Worm (Caenorhabditis elegans) whole organism, L3 larva: ENCODE data around the gene Y67A10A.2.
A peak's percentile ranks its signal among the peaks of the same experiment; 100 is the strongest.
"Not testable (repeated sequence)": the region's sequence is repeated elsewhere in the genome, so short reads cannot be mapped to it uniquely, and the experiment has no call there.

Experiments used
- R02D3.7 ChIP-seq: fragments of 150-350 bp; optimal IDR thresholded peaks from 2 replicates; lab custom pipeline; 2014; ENCODE audit warnings: missing biosample characterization, missing genetic modification characterization
- aly-2 ChIP-seq: fragments of 150-350 bp; optimal IDR thresholded peaks from 2 replicates; lab custom pipeline; 2014; ENCODE audit warnings: missing biosample characterization, missing genetic modification characterization
- ama-1 ChIP-seq: fragments of 150-350 bp; optimal IDR thresholded peaks from 2 replicates; lab custom pipeline; 2018
- ceh-28 ChIP-seq: fragments of 150-350 bp; optimal IDR thresholded peaks from 2 replicates; lab custom pipeline; 2014; ENCODE audit warnings: missing biosample characterization, missing genetic modification reagents, missing genetic modification characterization
- ceh-82 ChIP-seq: fragments of 150-350 bp; optimal IDR thresholded peaks from 2 replicates; lab custom pipeline; 2014; ENCODE audit warnings: missing biosample characterization, missing genetic modification characterization
- ceh-9 ChIP-seq: sonication (generic microtip); optimal IDR thresholded peaks from 2 replicates; lab custom pipeline; 2018; ENCODE audit warnings: missing biosample characterization, missing genetic modification characterization
- egl-5 ChIP-seq: fragments of 150-350 bp; optimal IDR thresholded peaks from 2 replicates; lab custom pipeline; 2017; ENCODE audit warnings: missing biosample characterization, missing genetic modification reagents, missing genetic modification characterization, inconsistent platforms
- elt-1 ChIP-seq: fragments of 150-350 bp; optimal IDR thresholded peaks from 2 replicates; lab custom pipeline; 2014; ENCODE audit warnings: missing biosample characterization, missing genetic modification characterization
- eor-1 ChIP-seq, 2 experiments: fragments of 150-350 bp; optimal IDR thresholded peaks; 2 replicates each; lab custom pipeline; 2014 to 2018; ENCODE audit warnings: missing biosample characterization in 2 of 2, missing genetic modification characterization in 2 of 2
- fkh-10 ChIP-seq: sonication (generic microtip); optimal IDR thresholded peaks from 2 replicates; lab custom pipeline; 2017; ENCODE audit warnings: missing biosample characterization, missing genetic modification reagents, missing genetic modification characterization
- fkh-2 ChIP-seq: fragments of 150-350 bp; optimal IDR thresholded peaks from 2 replicates; lab custom pipeline; 2014; ENCODE audit warnings: missing biosample characterization, missing genetic modification reagents, missing genetic modification characterization
- fos-1 ChIP-seq: fragments of 150-350 bp; optimal IDR thresholded peaks from 2 replicates; lab custom pipeline; 2014; ENCODE audit warnings: missing biosample characterization, missing genetic modification characterization
- hmg-11 ChIP-seq: sonication (generic microtip); optimal IDR thresholded peaks from 2 replicates; lab custom pipeline; 2016; ENCODE audit warnings: missing genetic modification characterization, missing compliant biosample characterization
- lin-15B ChIP-seq: fragments of 150-350 bp; optimal IDR thresholded peaks from 2 replicates; lab custom pipeline; 2014; ENCODE audit warnings: missing biosample characterization, missing genetic modification characterization
- lin-39 ChIP-seq: fragments of 150-350 bp; optimal IDR thresholded peaks from 2 replicates; lab custom pipeline; 2018; ENCODE audit warnings: missing biosample characterization, missing genetic modification reagents, missing genetic modification characterization
- lsy-12 ChIP-seq: sonication (generic microtip); optimal IDR thresholded peaks from 2 replicates; lab custom pipeline; 2016; ENCODE audit warnings: mild to moderate bottlenecking, missing genetic modification characterization, missing compliant biosample characterization
- mdl-1 ChIP-seq: fragments of 150-350 bp; optimal IDR thresholded peaks from 2 replicates; lab custom pipeline; 2014; ENCODE audit warnings: missing biosample characterization, missing genetic modification characterization
- mml-1 ChIP-seq: fragments of 150-350 bp; sonication (generic microtip); optimal IDR thresholded peaks from 3 replicates; lab custom pipeline; 2014; ENCODE audit warnings: missing biosample characterization, missing genetic modification characterization
- nfya-1 ChIP-seq: sonication (generic microtip); optimal IDR thresholded peaks from 2 replicates; lab custom pipeline; 2017; ENCODE audit warnings: missing genetic modification characterization, mild to moderate bottlenecking, missing compliant biosample characterization, antibody characterized with exemption, moderate library complexity; ENCODE audit not compliant: insufficient read depth
- nhr-11 ChIP-seq: fragments of 150-350 bp; optimal IDR thresholded peaks from 2 replicates; lab custom pipeline; 2014; ENCODE audit warnings: missing biosample characterization, missing genetic modification characterization
- nhr-12 ChIP-seq: fragments of 150-350 bp; optimal IDR thresholded peaks from 2 replicates; lab custom pipeline; 2014; ENCODE audit warnings: missing biosample characterization, missing genetic modification characterization
- nhr-23 ChIP-seq: fragments of 150-350 bp; optimal IDR thresholded peaks from 2 replicates; lab custom pipeline; 2014; ENCODE audit warnings: missing biosample characterization, missing genetic modification reagents, missing genetic modification characterization
- nhr-237 ChIP-seq: fragments of 150-350 bp; optimal IDR thresholded peaks from 2 replicates; lab custom pipeline; 2014; ENCODE audit warnings: missing biosample characterization, missing genetic modification characterization
- nhr-67 ChIP-seq: fragments of 150-350 bp; optimal IDR thresholded peaks from 2 replicates; lab custom pipeline; 2014; ENCODE audit warnings: missing biosample characterization, missing genetic modification characterization
- nhr-77 ChIP-seq: fragments of 150-350 bp; optimal IDR thresholded peaks from 2 replicates; lab custom pipeline; 2014; ENCODE audit warnings: missing biosample characterization, missing genetic modification characterization
- pha-4 ChIP-seq: fragments of 150-350 bp; optimal IDR thresholded peaks from 2 replicates; lab custom pipeline; 2014; ENCODE audit warnings: missing biosample characterization, missing genetic modification reagents, missing genetic modification characterization
- sea-2 ChIP-seq: fragments of 150-350 bp; sonication (generic microtip); optimal IDR thresholded peaks from 4 replicates; lab custom pipeline; 2014; ENCODE audit warnings: missing biosample characterization, missing genetic modification reagents, missing genetic modification characterization
- skn-1 ChIP-seq: fragments of 150-350 bp; optimal IDR thresholded peaks from 2 replicates; lab custom pipeline; 2014; ENCODE audit warnings: missing biosample characterization, missing genetic modification characterization
- snpc-4 ChIP-seq: fragments of 150-350 bp; optimal IDR thresholded peaks from 2 replicates; lab custom pipeline; 2014; ENCODE audit warnings: missing biosample characterization, missing genetic modification characterization
- unc-62 ChIP-seq: fragments of 150-350 bp; sonication (generic microtip); optimal IDR thresholded peaks from 4 replicates; lab custom pipeline; 2014; ENCODE audit warnings: missing biosample characterization, missing genetic modification reagents, missing genetic modification characterization
- zag-1 ChIP-seq: fragments of 150-350 bp; optimal IDR thresholded peaks from 2 replicates; lab custom pipeline; 2014; ENCODE audit warnings: missing biosample characterization, missing genetic modification characterization
- ztf-4 ChIP-seq: fragments of 150-350 bp; optimal IDR thresholded peaks from 2 replicates; lab custom pipeline; 2014; ENCODE audit warnings: missing biosample characterization, missing genetic modification characterization

Y67A10A.2 gene

ce11 chrIV:14350651-14351050 lies 12.8 kb downstream of the Y67A10A.2 start, which contains the start of gene oac-56:
Gene oac-56 (minus strand): TSS chrIV:14350751.
- no peak for TF ChIP-seq nhr-23 (tag; lab: Kevin White, UChicago)
- TF ChIP-seq egl-5 (tag; lab: Kevin White, UChicago): no peak
- TF ChIP-seq zag-1 (tag; lab: Kevin White, UChicago): no peak
- TF ChIP-seq mdl-1 (tag; lab: Kevin White, UChicago): no peak
- TF ChIP-seq nhr-11 (tag; lab: Kevin White, UChicago): no peak
- TF ChIP-seq ceh-82 (tag; lab: Kevin White, UChicago): no peak
- no peak for TF ChIP-seq snpc-4 (tag; lab: Kevin White, UChicago)
- TF ChIP-seq fkh-2 (tag; lab: Kevin White, UChicago): no peak
- no peak for TF ChIP-seq hmg-11 (tag; lab: Kevin White, UChicago)
- no peak for TF ChIP-seq R02D3.7 (tag; lab: Kevin White, UChicago)
- no peak for TF ChIP-seq nhr-12
- TF ChIP-seq eor-1 (tag; optimal IDR thresholded peaks at IDR 0.05; lab: Kevin White, UChicago): no peak
- TF ChIP-seq ztf-4 (tag; lab: Kevin White, UChicago): no peak
- TF ChIP-seq ceh-9 (tag; lab: Kevin White, UChicago): no peak
- no peak for TF ChIP-seq lin-39 (tag; lab: Kevin White, UChicago)
- no peak for TF ChIP-seq sea-2

ce11 chrIV:14356120-14356519 lies 18.3 kb downstream of the Y67A10A.2 start:
- TF ChIP-seq snpc-4 (tag; lab: Kevin White, UChicago) (peak; percentile 34), skn-1 (tag; lab: Kevin White, UChicago) (no peak), mml-1 (tag; lab: Kevin White, UChicago) (no peak), zag-1 (tag; lab: Kevin White, UChicago) (no peak), nfya-1 (peak; percentile 88), egl-5 (tag; lab: Kevin White, UChicago) (peak; percentile 67), ama-1 (no peak), lin-15B (peak; percentile 14), nhr-237 (no peak), nhr-23 (tag; lab: Kevin White, UChicago) (no peak), lin-39 (tag; lab: Kevin White, UChicago) (peak; percentile 83), fkh-10 (GFP tag; lab: Kevin White, UChicago) (peak; percentile 86), fos-1 (tag; lab: Kevin White, UChicago) (no peak), hmg-11 (tag; lab: Kevin White, UChicago) (peak; percentile 74)

- TF ChIP-seq nhr-12: no peak
- TF ChIP-seq hmg-11 (tag; lab: Kevin White, UChicago): no peak
- TF ChIP-seq elt-1 (tag; lab: Kevin White, UChicago): no peak
Observed at ce11 chrIV:14361189-14361588, 23.3 kb downstream of the Y67A10A.2 start, which contains the start of gene ssu-2. Gene ssu-2 (plus strand): TSS chrIV:14361247.

DNA sequence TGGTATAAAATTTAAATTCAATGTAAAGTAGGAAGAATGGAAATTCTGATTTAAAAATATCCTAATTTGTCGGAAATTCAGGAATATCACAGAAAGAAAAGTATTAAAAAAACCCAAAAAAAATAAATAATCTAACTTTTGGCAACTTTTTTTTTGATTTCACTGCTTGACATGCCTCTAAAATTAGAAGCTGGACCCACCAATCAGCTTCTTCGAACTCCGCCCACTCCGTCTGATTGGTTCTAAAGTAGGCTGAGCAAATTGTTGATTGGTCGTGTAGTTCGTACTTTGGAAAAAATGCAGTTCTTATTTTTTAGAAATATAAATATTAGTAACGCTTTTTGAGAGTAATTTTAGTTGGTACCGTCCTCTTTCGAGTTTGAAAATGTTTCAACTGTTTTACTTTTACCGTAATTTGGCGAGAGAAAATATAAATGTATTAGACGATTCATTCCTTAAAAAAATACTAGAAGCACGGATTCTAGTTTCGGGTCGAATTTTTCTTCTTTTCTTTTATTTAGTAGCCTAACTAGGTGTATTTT lies 28.1 kb downstream of the Y67A10A.2 start:
- TF ChIP-seq nfya-1 (peak; percentile 97), nhr-11 (tag; lab: Kevin White, UChicago) (no peak)

ce11 chrIV:14371639-14372038 lies 33.8 kb downstream of the Y67A10A.2 start:
- TF ChIP-seq unc-62 (GFP tag; lab: Kevin White, UChicago): peak; percentile 77
- TF ChIP-seq ceh-28: peak; percentile 33
- no peak for TF ChIP-seq pha-4
- peak; percentile 80 for TF ChIP-seq nfya-1
- no peak for TF ChIP-seq nhr-77
- TF ChIP-seq aly-2 (tag; lab: Kevin White, UChicago): no peak
- peak; percentile 15 for TF ChIP-seq lin-15B
- no peak for TF ChIP-seq lsy-12
- peak; percentile 50 for TF ChIP-seq sea-2
- TF ChIP-seq fkh-10 (GFP tag; lab: Kevin White, UChicago): peak; percentile 83
- peak; percentile 5 for TF ChIP-seq ceh-82 (tag; lab: Kevin White, UChicago)
- peak; percentile 39 for TF ChIP-seq elt-1 (tag; lab: Kevin White, UChicago)
- peak; percentile 93 for TF ChIP-seq hmg-11 (tag; lab: Kevin White, UChicago)
- TF ChIP-seq egl-5 (tag; lab: Kevin White, UChicago): peak; percentile 59
- peak; percentile 22 for TF ChIP-seq skn-1 (tag; lab: Kevin White, UChicago)
- peak; percentile 78 for TF ChIP-seq lin-39 (tag; lab: Kevin White, UChicago)

DNA sequence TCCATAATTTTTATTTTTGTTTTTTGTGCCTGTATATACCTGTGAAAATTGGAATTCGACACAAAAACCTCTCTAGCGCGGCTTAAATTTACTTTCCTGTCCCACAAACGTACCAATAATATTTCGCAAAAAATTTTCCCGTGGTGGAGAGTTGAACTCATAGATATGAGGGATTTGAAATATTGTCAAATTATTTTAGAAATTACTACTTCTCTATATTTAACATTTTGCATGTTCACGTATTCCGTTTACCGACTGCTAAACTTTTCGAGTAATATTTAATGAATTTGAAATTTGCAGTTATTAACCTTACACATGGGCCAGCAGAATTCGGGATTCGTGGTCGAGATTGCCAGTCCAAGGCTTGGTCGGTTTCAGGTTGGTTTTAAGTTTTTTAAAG lies 36.0 kb downstream of the Y67A10A.2 start, which contains the start of gene Y67A10A.7:
Gene Y67A10A.7, plus strand, starts transcription at position 301 of the 400 bp plus-strand sequence.
- TF ChIP-seq snpc-4 (tag; lab: Kevin White, UChicago); nhr-67 (tag; lab: Kevin White, UChicago); eor-1 (tag; optimal IDR thresholded peaks at IDR 0.05; lab: Kevin White, UChicago): not testable (repeated sequence)
- TF ChIP-seq, all 47 proteins: peak for 0; not testable (repeated sequence) for 47
